Worm (Caenorhabditis elegans) whole organism, mixed stage, embryonic: ENCODE data around the gene R09H3.2.
A peak's percentile ranks its signal among the peaks of the same experiment; 100 is the strongest.

ENCODE experiments used
- M03D4.4 ChIP-seq: sonication (generic microtip); optimal IDR thresholded peaks from 2 replicates; lab custom pipeline; 2017; ENCODE audit warnings: mild to moderate bottlenecking, missing genetic modification characterization, missing compliant biosample characterization
- bed-3 ChIP-seq: fragments of 200-800 bp; sonication (Bioruptor generic); optimal IDR thresholded peaks from 3 replicates; lab custom pipeline; 2018; ENCODE audit warnings: mild to moderate bottlenecking, missing genetic modification characterization, moderate library complexity, missing compliant biosample characterization
- blmp-1 ChIP-seq: fragments of 150-350 bp; optimal IDR thresholded peaks from 2 replicates; lab custom pipeline; 2014; ENCODE audit warnings: missing biosample characterization, missing genetic modification characterization
- ceh-39 ChIP-seq: fragments of 150-350 bp; optimal IDR thresholded peaks from 2 replicates; lab custom pipeline; 2014; ENCODE audit warnings: missing biosample characterization, missing genetic modification characterization
- ceh-43 ChIP-seq: fragments of 200-800 bp; sonication (Bioruptor generic); optimal IDR thresholded peaks from 2 replicates; lab custom pipeline; 2018; ENCODE audit warnings: mild to moderate bottlenecking, missing genetic modification characterization, moderate library complexity, missing compliant biosample characterization
- ceh-83 ChIP-seq: fragments of 200-800 bp; sonication (Bioruptor generic); optimal IDR thresholded peaks from 2 replicates; lab custom pipeline; 2018; ENCODE audit warnings: mild to moderate bottlenecking, missing genetic modification characterization, missing compliant biosample characterization
- ces-1 ChIP-seq: fragments of 150-350 bp; optimal IDR thresholded peaks from 2 replicates; lab custom pipeline; 2014; ENCODE audit warnings: missing biosample characterization, missing genetic modification reagents, missing genetic modification characterization
- cnd-1 ChIP-seq: fragments of 200-800 bp; sonication (Bioruptor generic); optimal IDR thresholded peaks from 2 replicates; lab custom pipeline; 2018; ENCODE audit warnings: mild to moderate bottlenecking, missing genetic modification characterization, missing compliant biosample characterization
- drap-1 ChIP-seq: fragments of 200-800 bp; sonication (Bioruptor generic); optimal IDR thresholded peaks from 3 replicates; lab custom pipeline; 2018; ENCODE audit warnings: mild to moderate bottlenecking, missing genetic modification characterization, missing compliant biosample characterization
- elt-1 ChIP-seq: sonication (generic microtip); optimal IDR thresholded peaks from 2 replicates; lab custom pipeline; 2017; ENCODE audit warnings: missing genetic modification characterization, mild to moderate bottlenecking, missing compliant biosample characterization, antibody characterized with exemption, moderate library complexity, borderline replicate concordance; ENCODE audit not compliant: insufficient read depth
- elt-3 ChIP-seq: fragments of 150-350 bp; optimal IDR thresholded peaks from 2 replicates; lab custom pipeline; 2014; ENCODE audit warnings: missing biosample characterization, missing genetic modification characterization
- flh-1 ChIP-seq: fragments of 200-800 bp; sonication (Bioruptor generic); optimal IDR thresholded peaks from 2 replicates; lab custom pipeline; 2018; ENCODE audit warnings: mild to moderate bottlenecking, missing genetic modification characterization, moderate library complexity, missing compliant biosample characterization
- ham-2 ChIP-seq: fragments of 200-800 bp; sonication (Bioruptor generic); optimal IDR thresholded peaks from 2 replicates; lab custom pipeline; 2018; ENCODE audit warnings: mild to moderate bottlenecking, missing genetic modification characterization, missing compliant biosample characterization
- hlh-1 ChIP-seq: fragments of 150-350 bp; optimal IDR thresholded peaks from 2 replicates; lab custom pipeline; 2014; ENCODE audit warnings: missing biosample characterization, missing genetic modification reagents, missing genetic modification characterization
- lin-13 ChIP-seq: fragments of 150-350 bp; optimal IDR thresholded peaks from 2 replicates; lab custom pipeline; 2014; ENCODE audit warnings: missing biosample characterization, missing genetic modification characterization
- lin-32 ChIP-seq: fragments of 200-800 bp; sonication (Bioruptor generic); optimal IDR thresholded peaks from 2 replicates; lab custom pipeline; 2018; ENCODE audit warnings: mild to moderate bottlenecking, missing genetic modification characterization, missing compliant biosample characterization
- lsy-2 ChIP-seq: fragments of 150-350 bp; optimal IDR thresholded peaks from 2 replicates; lab custom pipeline; 2014; ENCODE audit warnings: missing biosample characterization, missing genetic modification characterization
- mab-5 ChIP-seq: fragments of 150-350 bp; optimal IDR thresholded peaks from 2 replicates; lab custom pipeline; 2014; ENCODE audit warnings: missing biosample characterization, missing genetic modification characterization
- mep-1 ChIP-seq: fragments of 150-350 bp; optimal IDR thresholded peaks from 2 replicates; lab custom pipeline; 2017; ENCODE audit warnings: missing biosample characterization, missing genetic modification reagents, missing genetic modification characterization, inconsistent platforms
- mls-2 ChIP-seq: sonication (generic microtip); optimal IDR thresholded peaks from 2 replicates; lab custom pipeline; 2016; ENCODE audit warnings: mild to moderate bottlenecking, missing genetic modification characterization, moderate library complexity, missing compliant biosample characterization
- nhr-12 ChIP-seq: fragments of 150-350 bp; optimal IDR thresholded peaks from 2 replicates; lab custom pipeline; 2014; ENCODE audit warnings: missing biosample characterization, missing genetic modification characterization
- nhr-2 ChIP-seq: fragments of 150-350 bp; optimal IDR thresholded peaks from 2 replicates; lab custom pipeline; 2014; ENCODE audit warnings: missing biosample characterization, missing genetic modification characterization
- nhr-237 ChIP-seq: fragments of 150-350 bp; optimal IDR thresholded peaks from 2 replicates; lab custom pipeline; 2014; ENCODE audit warnings: missing biosample characterization, missing genetic modification characterization
- nhr-28 ChIP-seq: fragments of 150-350 bp; optimal IDR thresholded peaks from 2 replicates; lab custom pipeline; 2014; ENCODE audit warnings: missing biosample characterization, missing genetic modification characterization
- nhr-76 ChIP-seq: sonication (generic microtip); optimal IDR thresholded peaks from 2 replicates; lab custom pipeline; 2017; ENCODE audit warnings: missing biosample characterization, missing genetic modification characterization
- pha-4 ChIP-seq: fragments of 150-350 bp; optimal IDR thresholded peaks from 2 replicates; lab custom pipeline; 2018; ENCODE audit warnings: missing biosample characterization, missing genetic modification reagents, missing genetic modification characterization
- sem-2 ChIP-seq: fragments of 200-800 bp; sonication (Bioruptor generic); optimal IDR thresholded peaks from 2 replicates; lab custom pipeline; 2018; ENCODE audit warnings: mild to moderate bottlenecking, missing genetic modification characterization, missing compliant biosample characterization
- snpc-4 ChIP-seq: fragments of 150-350 bp; optimal IDR thresholded peaks from 2 replicates; lab custom pipeline; 2014; ENCODE audit warnings: missing biosample characterization, missing genetic modification characterization
- sptf-1 ChIP-seq: sonication (generic microtip); optimal IDR thresholded peaks from 2 replicates; lab custom pipeline; 2017; ENCODE audit warnings: mild to moderate bottlenecking, missing genetic modification characterization, moderate library complexity, missing compliant biosample characterization
- tbx-8 ChIP-seq: fragments of 200-800 bp; sonication (Bioruptor generic); optimal IDR thresholded peaks from 2 replicates; lab custom pipeline; 2018; ENCODE audit warnings: mild to moderate bottlenecking, missing genetic modification characterization, moderate library complexity, missing compliant biosample characterization
- unc-120 ChIP-seq: sonication (generic microtip); optimal IDR thresholded peaks from 2 replicates; lab custom pipeline; 2017; ENCODE audit warnings: missing genetic modification characterization, missing compliant biosample characterization; ENCODE audit not compliant: poor library complexity, severe bottlenecking
- unc-39 ChIP-seq: fragments of 150-350 bp; optimal IDR thresholded peaks from 2 replicates; lab custom pipeline; 2014; ENCODE audit warnings: missing biosample characterization, missing genetic modification characterization
- unc-62 ChIP-seq: fragments of 150-350 bp; optimal IDR thresholded peaks from 2 replicates; lab custom pipeline; 2014; ENCODE audit warnings: missing biosample characterization, missing genetic modification reagents, missing genetic modification characterization
- zip-8 ChIP-seq: fragments of 150-350 bp; optimal IDR thresholded peaks from 2 replicates; lab custom pipeline; 2014; ENCODE audit warnings: missing biosample characterization, missing genetic modification characterization
- ztf-11 ChIP-seq: fragments of 150-350 bp; optimal IDR thresholded peaks from 2 replicates; lab custom pipeline; 2014; ENCODE audit warnings: missing biosample characterization, missing genetic modification characterization

Gene R09H3.2

ce11 chrX:1630881-1631516 is 33.8 kb downstream of the R09H3.2 start, which contains the start of gene ZK380.2:
TSS of gene ZK380.2 (plus strand) at chrX:1631466.
- TF ChIP-seq blmp-1 (tag; lab: Kevin White, UChicago), result no peak
- TF ChIP-seq nhr-12, result no peak
- TF ChIP-seq bed-3 (GFP tag; lab: Kevin White, UChicago), result no peak
- no peak for TF ChIP-seq sptf-1 (tag; lab: Kevin White, UChicago)

- TF ChIP-seq snpc-4 (no peak), nhr-237 (tag; lab: Kevin White, UChicago) (no peak), elt-3 (no peak), bed-3 (GFP tag; lab: Kevin White, UChicago) (no peak), blmp-1 (tag; lab: Kevin White, UChicago) (no peak), sem-2 (GFP tag; lab: Kevin White, UChicago) (no peak), unc-62 (GFP tag; lab: Kevin White, UChicago) (no peak)
Observed at ce11 chrX:1629746-1630145, 35.1 kb downstream of the R09H3.2 start.

- TF ChIP-seq nhr-237 (tag; lab: Kevin White, UChicago) (no peak), nhr-12 (no peak), ztf-11 (tag; lab: Kevin White, UChicago) (no peak), unc-39 (no peak), lin-13 (tag; lab: Kevin White, UChicago) (no peak), lsy-2 (tag; lab: Kevin White, UChicago) (no peak), tbx-8 (GFP tag; lab: Kevin White, UChicago) (no peak), unc-62 (GFP tag; lab: Kevin White, UChicago) (no peak), blmp-1 (tag; lab: Kevin White, UChicago) (no peak), mls-2 (tag; lab: Kevin White, UChicago) (no peak), ceh-43 (GFP tag; lab: Kevin White, UChicago) (no peak), unc-120 (tag; lab: Kevin White, UChicago) (no peak)
Observed at ce11 chrX:1627837-1628236, 37.0 kb downstream of the R09H3.2 start, which contains the start of gene fbxb-58. TSS of gene fbxb-58 (plus strand) at chrX:1628137.

- TF ChIP-seq nhr-12 (no peak), flh-1 (GFP tag; lab: Kevin White, UChicago) (no peak), unc-62 (GFP tag; lab: Kevin White, UChicago) (peak; percentile 46), nhr-76 (tag; lab: Kevin White, UChicago) (no peak), ztf-11 (tag; lab: Kevin White, UChicago) (peak; percentile 48), lsy-2 (tag; lab: Kevin White, UChicago) (peak; percentile 75), nhr-2 (peak; percentile 37), M03D4.4 (peak; percentile 73), mls-2 (tag; lab: Kevin White, UChicago) (peak; percentile 66), zip-8 (tag; lab: Kevin White, UChicago) (no peak), ces-1 (peak; percentile 86), unc-120 (tag; lab: Kevin White, UChicago) (peak; percentile 85), ceh-43 (GFP tag; lab: Kevin White, UChicago) (no peak), bed-3 (GFP tag; lab: Kevin White, UChicago) (no peak), nhr-28 (peak; percentile 10), pha-4 (tag; lab: Kevin White, UChicago) (peak; percentile 71), ham-2 (GFP tag; lab: Kevin White, UChicago) (no peak), tbx-8 (GFP tag; lab: Kevin White, UChicago) (peak; percentile 45), elt-3 (peak; percentile 67), unc-39 (no peak), sptf-1 (tag; lab: Kevin White, UChicago) (peak; percentile 88), drap-1 (peak; percentile 86), snpc-4 (no peak), ceh-83 (GFP tag; lab: Kevin White, UChicago) (no peak), elt-1 (tag; lab: Kevin White, UChicago) (no peak), cnd-1 (tag; lab: Kevin White, UChicago) (peak; percentile 69), mab-5 (tag; lab: Kevin White, UChicago) (peak; percentile 76), lin-32 (GFP tag; lab: Kevin White, UChicago) (peak; percentile 0), nhr-237 (tag; lab: Kevin White, UChicago) (peak; percentile 98), ceh-39 (tag; lab: Kevin White, UChicago) (peak; percentile 84), lin-13 (tag; lab: Kevin White, UChicago) (peak; percentile 36), sem-2 (GFP tag; lab: Kevin White, UChicago) (no peak), mep-1 (tag; lab: Kevin White, UChicago) (peak; percentile 91), blmp-1 (tag; lab: Kevin White, UChicago) (peak; percentile 55), hlh-1 (tag; lab: Kevin White, UChicago) (peak; percentile 67)
- TF ChIP-seq, all 35 proteins: peak for 23
Observed at ce11 chrX:1627013-1627412, 37.8 kb downstream of the R09H3.2 start.
